Worm (Caenorhabditis elegans): ENCODE measurements around the gene F26C11.4.

ce11 chrII:9900276-9900675, 15.8 kb downstream of the F26C11.4 start, which contains the start of gene unc-4:
- TF ChIP-seq nfya-1 (tag; optimal IDR thresholded peaks at IDR 0.05) (no peak), sox-4 (tag; optimal IDR thresholded peaks at IDR 0.05) (no peak), pax-1 (tag; optimal IDR thresholded peaks at IDR 0.05) (no peak), ama-1 (optimal IDR thresholded peaks at IDR 0.05) (no peak), ceh-24 (tag; optimal IDR thresholded peaks at IDR 0.05) (no peak), hlh-6 (tag; optimal IDR thresholded peaks at IDR 0.05) (no peak), eyg-1 (tag; optimal IDR thresholded peaks at IDR 0.05) (no peak), ahr-1 (tag; optimal IDR thresholded peaks at IDR 0.05) (no peak), npax-4 (tag; optimal IDR thresholded peaks at IDR 0.05) (no peak)

All from whole organism, late embryonic.